Fruit fly (Drosophila melanogaster) whole organism, pupa: ENCODE data around the gene CG15742.

Source experiments
- CG14655 ChIP-seq: fragments of 200-800 bp; sonication (Bioruptor generic); optimal IDR thresholded peaks from 3 replicates; lab custom pipeline; 2017; ENCODE audit warnings: mild to moderate bottlenecking, missing biosample characterization, missing genetic modification reagents, missing genetic modification characterization
- CG34367 ChIP-seq: fragments of 200-800 bp; sonication (Bioruptor generic); optimal IDR thresholded peaks from 2 replicates; lab custom pipeline; 2018; ENCODE audit warnings: missing biosample characterization, mild to moderate bottlenecking, missing genetic modification characterization
- CG8159 ChIP-seq: fragments of 200-800 bp; sonication (Bioruptor generic); optimal IDR thresholded peaks from 3 replicates; lab custom pipeline; 2018; ENCODE audit warnings: missing biosample characterization, mild to moderate bottlenecking, missing genetic modification characterization, moderate library complexity
- CG9948 ChIP-seq: fragments of 200-800 bp; sonication (Bioruptor generic); optimal IDR thresholded peaks from 2 replicates; lab custom pipeline; 2018; ENCODE audit warnings: missing biosample characterization, mild to moderate bottlenecking, missing genetic modification characterization, moderate library complexity
- D1 ChIP-seq: fragments of 200-800 bp; sonication (Bioruptor generic); optimal IDR thresholded peaks from 2 replicates; lab custom pipeline; 2018; ENCODE audit warnings: missing biosample characterization, mild to moderate bottlenecking, missing genetic modification characterization, moderate library complexity
- EcR ChIP-seq: fragments of 200-800 bp; sonication (Bioruptor generic); optimal IDR thresholded peaks from 3 replicates; lab custom pipeline; 2019; ENCODE audit warnings: missing biosample characterization, missing genetic modification characterization, mild to moderate bottlenecking, moderate library complexity, missing genetic modification reagents
- Ets98B ChIP-seq: fragments of 200-800 bp; sonication (Bioruptor generic); IDR thresholded peaks from 2 replicates; pipeline ENCODE4 v1.3.6; 2022; ENCODE audit warnings: missing biosample characterization, missing genetic modification characterization
- Pif1A ChIP-seq: fragments of 200-800 bp; sonication (Bioruptor generic); optimal IDR thresholded peaks from 3 replicates; lab custom pipeline; 2016; ENCODE audit warnings: missing biosample characterization, missing genetic modification characterization
- Pif1B ChIP-seq: fragments of 200-800 bp; sonication (Bioruptor generic); optimal IDR thresholded peaks from 3 replicates; lab custom pipeline; 2016; ENCODE audit warnings: missing biosample characterization, missing genetic modification characterization
- Snoo ChIP-seq: fragments of 200-800 bp; sonication (Bioruptor generic); optimal IDR thresholded peaks from 3 replicates; lab custom pipeline; 2017; ENCODE audit warnings: missing biosample characterization, mild to moderate bottlenecking, missing genetic modification characterization, inconsistent platforms
- rn ChIP-seq: fragments of 200-800 bp; sonication (Bioruptor generic); IDR thresholded peaks from 2 replicates; pipeline ENCODE4 v1.3.6; 2022; ENCODE audit warnings: missing biosample characterization, missing genetic modification characterization

DNA sequence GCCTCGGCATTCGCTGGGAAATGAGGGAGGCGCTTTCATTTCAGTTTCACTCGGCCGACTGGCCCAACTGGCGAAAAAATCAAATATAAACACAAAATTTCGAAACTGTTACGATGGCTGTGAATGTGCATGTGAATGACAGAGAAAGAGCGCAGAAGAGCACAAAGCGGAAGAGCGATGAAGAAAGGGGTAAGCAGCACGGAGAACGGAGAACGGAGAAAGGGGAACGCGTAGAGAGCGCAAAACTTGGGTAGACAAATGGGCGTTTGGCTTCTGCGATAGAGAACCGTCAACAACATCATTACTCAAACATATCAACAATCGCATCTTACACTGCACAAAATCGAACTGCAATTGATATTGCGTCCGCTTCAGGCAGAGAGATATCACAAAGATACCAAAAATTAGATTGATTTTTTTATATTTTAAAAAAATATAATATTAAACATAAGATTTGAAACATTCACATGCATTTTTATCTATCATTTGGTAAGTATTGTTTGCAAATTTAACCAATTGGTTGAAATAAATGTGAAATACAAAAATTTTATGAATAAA lies 14.5 kb upstream of the CG15742 start:
- TF ChIP-seq Snoo (no peak), Pif1B (GFP tag; lab: Kevin White, UChicago) (no peak), Ets98B (GFP tag; lab: Robert Waterston, UW) (no peak; the same call in none of the 2 replicates), rn (GFP tag; lab: Robert Waterston, UW) (no peak), Pif1A (no peak), D1 (no peak), CG14655 (GFP tag; lab: Kevin White, UChicago) (no peak), CG9948 (tag; lab: Kevin White, UChicago) (no peak), CG8159 (no peak), EcR (GFP tag; lab: Kevin White, UChicago) (no peak), CG34367 (tag; lab: Kevin White, UChicago) (no peak)
